Fruit fly (Drosophila melanogaster) whole organism: Measurements from ENCODE around the gene Josd.

Experiments used
- CG8478 ChIP-seq: fragments of >200 bp; optimal IDR thresholded peaks from 2 replicates; lab custom pipeline; 2018; ENCODE audit warnings: inconsistent platforms
- Dll ChIP-seq: fragments of >200 bp; optimal IDR thresholded peaks from 2 replicates; lab custom pipeline; 2017
- EcR ChIP-seq, 2 experiments: fragments of >200 bp; optimal IDR thresholded peaks; 2 replicates each; lab custom pipeline; 2017; ENCODE audit warnings: missing biosample characterization in 2 of 2, missing genetic modification characterization in 2 of 2, missing genetic modification reagents in 2 of 2
- pan ChIP-seq: fragments of >200 bp; optimal IDR thresholded peaks from 2 replicates; lab custom pipeline; 2017
- psq ChIP-seq: fragments of >200 bp; optimal IDR thresholded peaks from 2 replicates; lab custom pipeline; 2017
- usp ChIP-seq: fragments of >200 bp; optimal IDR thresholded peaks from 2 replicates; lab custom pipeline; 2017; ENCODE audit warnings: missing biosample characterization, missing genetic modification characterization, mixed read lengths

The Josd gene

DNA sequence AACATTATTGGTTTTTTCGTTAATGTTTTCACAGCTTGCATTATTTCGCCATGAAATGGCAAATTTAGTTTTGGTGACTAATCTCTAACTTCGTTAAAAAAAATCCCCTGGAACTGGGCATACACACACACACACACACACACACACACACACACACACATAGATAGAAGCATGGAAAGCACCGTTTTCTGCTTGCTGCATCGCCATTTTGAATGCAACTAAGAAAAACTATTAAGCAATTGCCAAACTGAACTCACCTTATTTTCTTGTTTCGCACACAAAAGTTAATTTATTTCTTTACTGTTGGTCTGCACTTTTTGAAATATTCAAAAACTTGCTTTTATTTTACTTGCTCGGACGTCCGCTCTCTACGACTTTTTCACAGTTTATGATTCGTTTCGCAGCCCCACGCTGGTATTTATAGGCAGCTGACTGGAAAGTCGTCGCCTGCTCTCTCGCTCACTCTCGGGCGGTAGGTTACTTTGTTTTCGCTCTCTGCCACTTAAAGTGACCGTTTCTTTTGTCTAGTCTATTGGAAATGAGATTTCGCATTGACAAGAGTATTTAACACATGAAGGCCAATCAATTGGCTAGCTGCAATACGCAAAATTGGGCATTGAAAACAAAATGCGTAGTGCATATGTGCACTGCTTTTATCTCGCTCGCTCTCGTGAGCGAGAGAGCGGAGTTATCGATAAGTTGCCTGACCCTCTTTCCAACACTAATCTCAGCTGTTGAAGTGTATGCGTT, 18.1 kb downstream of the Josd start:
- TF ChIP-seq psq (lab: Kevin White, UChicago) (no peak), Dll (lab: Kevin White, UChicago) (no peak), CG8478 (lab: Kevin White, UChicago) (peak; percentile 69), pan (no peak)

DNA sequence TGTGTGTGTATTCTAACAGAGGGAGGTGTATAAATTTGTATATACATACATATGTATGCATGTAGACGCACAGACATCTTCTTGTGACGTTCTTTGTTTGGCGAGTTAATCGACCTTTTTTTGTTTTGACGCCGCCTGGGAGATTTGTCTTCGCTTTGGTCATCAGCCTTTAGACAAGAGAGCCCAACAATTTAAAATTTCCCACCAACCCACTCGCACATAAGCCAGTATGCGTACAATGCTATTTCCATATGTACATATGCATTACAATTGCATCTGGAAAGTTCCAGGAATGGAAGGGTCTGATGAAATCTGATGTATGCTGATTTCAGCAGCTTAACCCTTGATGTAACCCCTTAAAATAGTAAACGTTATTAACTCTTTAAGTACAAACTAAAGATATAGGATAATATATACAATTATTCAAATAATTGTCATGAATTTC, 18.7 kb downstream of the Josd start, which contains the start of gene Ubi-p5E:
Ubi-p5E (minus strand) TSS at position 19 of the 445 bp plus-strand sequence.
- TF ChIP-seq psq (lab: Kevin White, UChicago) (no peak), CG8478 (lab: Kevin White, UChicago) (no peak), pan (no peak), EcR (GFP tag; optimal IDR thresholded peaks at IDR 0.05; lab: Kevin White, UChicago) (no peak), usp (GFP tag; lab: Kevin White, UChicago) (no peak), Dll (lab: Kevin White, UChicago) (no peak)

DNA sequence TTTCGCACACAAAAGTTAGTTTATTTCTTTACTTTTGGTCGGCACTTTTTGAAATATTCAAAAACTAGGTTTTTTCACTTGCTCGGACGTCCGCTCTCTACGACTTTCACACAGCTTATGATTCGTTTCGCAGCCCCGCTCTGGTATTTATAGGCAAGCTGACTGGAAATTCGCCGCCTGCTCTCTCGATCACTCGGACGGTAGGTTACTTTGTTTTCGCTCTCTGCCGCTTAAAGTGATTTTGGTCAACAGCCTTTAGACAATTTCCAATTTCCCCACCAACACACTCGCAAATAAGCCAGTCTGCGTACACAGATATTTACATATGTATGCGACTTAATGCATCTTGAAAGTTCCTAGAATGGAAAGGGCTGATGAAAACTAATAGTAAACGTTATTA, 22.5 kb downstream of the Josd start, which contains the start of gene CG11700:
CG11700 (minus strand) TSS at position 106 of the 400 bp plus-strand sequence.
- TF ChIP-seq psq (lab: Kevin White, UChicago) (no peak), CG8478 (lab: Kevin White, UChicago) (no peak), EcR (GFP tag; optimal IDR thresholded peaks at IDR 0.05; lab: Kevin White, UChicago) (no peak), pan (no peak), Dll (lab: Kevin White, UChicago) (no peak), usp (GFP tag; lab: Kevin White, UChicago) (no peak)

DNA sequence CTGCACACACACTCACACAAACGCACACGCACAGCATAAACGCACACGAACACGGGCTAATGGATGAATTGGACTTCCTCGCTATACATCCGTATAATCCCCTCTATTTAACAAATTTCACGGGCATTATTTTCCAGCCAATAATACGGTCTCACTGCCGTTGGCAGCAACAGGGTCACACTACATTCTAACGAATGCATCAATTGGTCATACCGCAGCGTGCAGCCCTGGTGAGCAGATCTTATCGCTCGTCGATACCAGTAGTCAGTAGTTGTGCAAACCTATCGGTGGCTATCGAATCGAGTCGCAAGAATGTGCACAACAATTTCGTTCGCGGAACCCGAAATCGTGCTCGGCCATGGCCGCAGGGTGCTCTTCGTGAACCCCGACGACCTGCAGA, 26.9 kb downstream of the Josd start, which contains the start of the genes Top3beta and wuho:
Top3beta (minus strand) TSS at position 149 of the 400 bp plus-strand sequence.
wuho (plus strand) TSS at position 259 of the 400 bp plus-strand sequence.
- no peak for TF ChIP-seq CG8478 (lab: Kevin White, UChicago)
- TF ChIP-seq Dll (lab: Kevin White, UChicago), result no peak
- TF ChIP-seq usp (GFP tag; lab: Kevin White, UChicago), result no peak
- no peak for TF ChIP-seq psq (lab: Kevin White, UChicago)
- TF ChIP-seq pan, result no peak
- TF ChIP-seq EcR (GFP tag; optimal IDR thresholded peaks at IDR 0.05; lab: Kevin White, UChicago), result no peak

DNA sequence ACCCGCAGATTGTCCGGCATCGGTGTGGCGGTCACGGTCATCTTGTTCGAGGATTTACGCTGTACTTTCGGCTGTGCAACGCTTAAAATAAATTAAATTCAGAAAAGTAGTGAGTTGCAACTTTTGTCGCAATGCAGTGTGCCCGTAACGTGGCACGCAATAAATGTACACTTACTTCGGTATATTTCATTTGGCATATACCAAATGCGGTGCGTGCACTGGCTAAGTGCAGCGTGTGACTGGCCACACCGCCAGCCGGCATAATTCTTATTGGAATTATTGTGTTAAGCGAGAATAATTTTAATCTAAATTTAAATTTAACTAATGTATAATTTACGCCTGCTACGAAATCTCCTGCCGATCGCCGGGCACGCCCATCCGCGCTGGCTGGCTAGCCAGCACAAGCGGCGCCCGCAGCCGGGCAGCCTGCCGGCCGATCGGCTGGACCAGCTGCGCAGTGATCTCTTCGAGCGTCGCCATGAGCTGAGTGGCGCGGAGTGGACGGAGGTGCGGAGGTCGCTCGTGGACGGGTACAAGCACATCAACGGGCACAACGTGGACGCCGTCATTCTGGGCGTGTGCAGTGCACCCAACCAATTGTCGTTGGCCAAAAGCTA, 30.2 kb downstream of the Josd start, which contains the start of the genes Rpt4 and mldr:
Rpt4 (minus strand) TSS at position 163 of the 617 bp plus-strand sequence.
mldr (plus strand) TSS at position 221 of the 617 bp plus-strand sequence.
- TF ChIP-seq CG8478 (lab: Kevin White, UChicago), result no peak
- TF ChIP-seq pan, result no peak
- no peak for TF ChIP-seq EcR (GFP tag; optimal IDR thresholded peaks at IDR 0.05; lab: Kevin White, UChicago)
- TF ChIP-seq Dll (lab: Kevin White, UChicago), result no peak
- no peak for TF ChIP-seq usp (GFP tag; lab: Kevin White, UChicago)
- no peak for TF ChIP-seq psq (lab: Kevin White, UChicago)

DNA sequence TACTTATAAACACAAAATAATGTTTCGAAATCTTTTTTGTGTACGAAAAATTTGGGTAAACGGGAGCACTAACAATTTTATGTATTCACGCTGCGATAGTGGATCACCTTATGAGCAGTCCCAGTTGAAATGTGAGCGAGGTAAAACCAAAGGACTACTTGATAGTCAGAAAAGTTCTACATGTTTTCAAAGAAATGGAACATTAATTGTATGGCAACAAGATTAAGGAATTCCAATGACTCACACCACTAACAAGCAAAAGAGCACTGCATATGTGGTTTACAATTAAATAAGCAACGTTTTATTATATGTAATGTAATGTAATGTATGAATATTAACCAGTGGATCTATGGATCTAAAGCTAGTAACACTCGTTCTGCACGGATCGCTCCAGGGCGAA, 33.3 kb downstream of the Josd start, which contains the start of gene CG15892:
CG15892 (minus strand) TSS at position 101 of the 400 bp plus-strand sequence.
- TF ChIP-seq EcR (GFP tag; optimal IDR thresholded peaks at IDR 0.05; lab: Kevin White, UChicago) (no peak), usp (GFP tag; lab: Kevin White, UChicago) (no peak), Dll (lab: Kevin White, UChicago) (no peak), CG8478 (lab: Kevin White, UChicago) (no peak)

DNA sequence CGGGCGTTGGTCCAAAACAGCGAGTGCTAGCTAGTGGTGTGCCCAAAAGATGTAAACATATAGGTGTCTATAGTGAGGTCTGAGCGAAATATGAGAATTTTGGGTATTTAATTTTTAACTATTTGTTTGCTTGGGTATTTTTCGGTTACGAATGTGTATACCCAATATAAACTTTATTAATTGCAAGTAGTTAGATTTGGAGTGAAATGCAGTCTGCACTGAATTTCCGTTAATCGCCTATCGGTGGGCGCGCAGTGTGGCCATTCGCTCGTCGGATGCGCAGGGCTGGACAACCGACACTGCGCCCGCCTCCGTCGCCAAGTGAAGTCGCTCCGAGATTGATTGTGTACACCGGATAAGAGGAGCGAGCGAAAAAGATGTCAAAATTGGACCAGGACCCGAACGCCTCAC, 34.2 kb downstream of the Josd start, which contains the start of the genes CG15891 and CG3815:
CG15891 (minus strand) TSS at position 217 of the 411 bp plus-strand sequence.
CG3815 (plus strand) TSS at position 261 of the 411 bp plus-strand sequence.
- TF ChIP-seq EcR (GFP tag; optimal IDR thresholded peaks at IDR 0.05; lab: Kevin White, UChicago) (no peak), psq (lab: Kevin White, UChicago) (no peak), usp (GFP tag; lab: Kevin White, UChicago) (no peak), Dll (lab: Kevin White, UChicago) (no peak), CG8478 (lab: Kevin White, UChicago) (no peak), pan (no peak)

DNA sequence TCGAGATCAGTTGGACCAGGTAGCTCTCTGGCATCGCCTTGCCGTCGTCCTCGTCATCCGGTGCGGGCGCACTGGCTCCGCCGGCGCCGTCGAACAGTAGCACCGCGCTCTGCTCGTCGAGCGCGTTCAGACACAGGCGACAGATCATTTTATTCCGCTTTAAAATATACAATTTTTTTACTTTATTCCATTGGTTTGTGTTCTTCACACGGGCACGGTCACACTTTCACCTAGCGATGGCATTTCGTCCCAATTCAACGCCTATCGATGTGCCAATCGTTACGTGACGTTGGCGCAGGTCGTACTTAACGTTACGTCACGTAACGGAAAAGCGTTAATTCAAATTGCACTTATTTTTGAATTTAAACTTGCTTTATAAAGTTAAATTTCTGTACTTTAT, 40.1 kb downstream of the Josd start, which contains the start of gene CG12219:
CG12219 (minus strand) TSS at position 234 of the 400 bp plus-strand sequence.
- TF ChIP-seq CG8478 (lab: Kevin White, UChicago), result no peak
- TF ChIP-seq usp (GFP tag; lab: Kevin White, UChicago), result no peak
- no peak for TF ChIP-seq Dll (lab: Kevin White, UChicago)
- no peak for TF ChIP-seq EcR (GFP tag; optimal IDR thresholded peaks at IDR 0.05; lab: Kevin White, UChicago)
- no peak for TF ChIP-seq psq (lab: Kevin White, UChicago)
- no peak for TF ChIP-seq pan

DNA sequence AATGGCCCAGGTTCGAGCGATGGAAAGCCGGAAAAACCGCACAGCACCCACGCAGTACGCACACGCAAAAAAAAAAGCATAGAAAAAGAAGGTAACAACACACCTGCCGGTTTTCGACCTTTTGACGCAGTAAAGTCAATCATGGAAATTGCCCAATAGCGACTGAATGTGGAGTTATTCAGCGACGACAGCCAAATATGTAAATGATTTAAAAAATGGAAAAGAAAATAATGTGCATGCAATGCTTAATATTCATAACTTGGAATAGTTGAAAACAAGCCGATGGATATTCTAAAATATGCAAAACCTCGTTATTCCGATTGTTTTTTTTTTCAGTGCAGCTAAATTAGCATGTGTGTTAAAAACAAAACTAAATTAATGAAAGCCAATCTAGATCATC, 42.2 kb downstream of the Josd start:
- TF ChIP-seq Dll (lab: Kevin White, UChicago) (no peak), psq (lab: Kevin White, UChicago) (no peak), CG8478 (lab: Kevin White, UChicago) (no peak), EcR (GFP tag; optimal IDR thresholded peaks at IDR 0.05; lab: Kevin White, UChicago) (no peak), usp (GFP tag; lab: Kevin White, UChicago) (no peak), pan (no peak)

DNA sequence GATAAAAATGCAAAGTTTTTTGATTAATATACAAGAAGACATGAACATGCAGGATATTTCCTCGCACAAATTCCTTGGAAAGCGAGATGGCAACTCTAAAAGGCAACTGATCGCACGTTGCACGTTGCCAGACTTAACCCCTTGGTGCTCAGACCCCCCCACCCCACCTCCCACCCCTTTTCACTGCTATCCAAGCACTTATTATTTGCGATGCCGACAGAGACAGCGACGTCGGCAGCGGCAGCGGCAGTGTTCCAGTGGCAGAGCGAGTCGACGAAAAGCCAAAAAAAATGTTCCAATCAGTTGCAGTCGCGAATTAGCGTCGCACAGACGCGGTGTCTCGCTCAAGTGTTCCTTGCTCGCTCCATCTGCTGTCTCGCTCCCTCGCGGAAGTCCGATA, 42.7 kb downstream of the Josd start, which contains the start of gene CG3823:
CG3823 (plus strand) TSS at position 301 of the 400 bp plus-strand sequence.
- no peak for TF ChIP-seq psq (lab: Kevin White, UChicago)
- TF ChIP-seq usp (GFP tag; lab: Kevin White, UChicago), result no peak
- no peak for TF ChIP-seq Dll (lab: Kevin White, UChicago)
- TF ChIP-seq pan, result no peak
- TF ChIP-seq CG8478 (lab: Kevin White, UChicago), result no peak
- no peak for TF ChIP-seq EcR (GFP tag; optimal IDR thresholded peaks at IDR 0.05; lab: Kevin White, UChicago)

DNA sequence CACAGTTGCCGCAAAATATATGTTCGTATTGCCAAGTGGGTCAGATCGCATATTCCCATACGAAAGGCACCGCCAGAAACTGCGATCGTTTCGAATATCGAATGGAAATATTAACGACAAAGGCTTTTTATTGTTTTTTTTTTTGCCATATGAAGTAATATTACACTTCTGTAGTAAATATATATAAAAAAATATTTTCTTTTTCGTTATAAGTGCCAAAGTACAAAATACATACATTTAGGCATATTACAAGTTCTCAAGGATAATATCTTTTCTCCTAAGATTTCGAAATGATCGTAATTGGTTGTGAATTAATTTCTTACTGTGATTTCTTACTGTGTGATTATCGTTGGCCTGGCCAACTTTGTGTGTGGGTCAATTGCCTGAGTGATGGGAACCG, 43.2 kb downstream of the Josd start:
- no peak for TF ChIP-seq psq (lab: Kevin White, UChicago)
- TF ChIP-seq EcR (GFP tag; optimal IDR thresholded peaks at IDR 0.05; lab: Kevin White, UChicago), result no peak
- no peak for TF ChIP-seq pan
- TF ChIP-seq Dll (lab: Kevin White, UChicago), result no peak
- TF ChIP-seq CG8478 (lab: Kevin White, UChicago), result no peak
- no peak for TF ChIP-seq usp (GFP tag; lab: Kevin White, UChicago)
